Fruit fly (Drosophila melanogaster): Measurements from ENCODE around the gene nuf.

Gene nuf

DNA sequence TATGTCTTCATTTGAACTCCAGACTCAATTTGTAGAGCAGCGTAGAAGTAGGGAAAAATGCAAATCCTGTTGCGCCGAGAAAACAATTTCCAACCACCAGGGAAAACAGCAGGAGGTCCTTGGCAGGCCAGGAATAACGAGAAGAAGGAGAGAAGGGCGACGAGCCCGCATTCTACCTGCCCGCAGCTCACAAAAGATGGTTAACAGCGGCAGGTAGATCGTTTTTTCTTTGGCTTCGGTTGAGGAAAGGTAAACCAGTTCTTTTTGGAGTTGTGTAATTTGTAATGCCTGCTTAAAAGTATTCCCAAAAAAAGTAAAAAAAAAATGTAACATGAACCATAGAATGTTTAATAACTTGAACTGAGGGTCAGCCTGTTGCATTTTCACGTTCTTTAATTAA, 85.5 kb downstream of the nuf start:
- TF ChIP-seq Ets21C (GFP tag; optimal IDR thresholded peaks at IDR 0.05) (no peak), fd59A (GFP tag; optimal IDR thresholded peaks at IDR 0.05) (no peak), CG15336 (GFP tag; IDR thresholded peaks at IDR 0.05) (no peak), CG6792 (GFP tag; optimal IDR thresholded peaks at IDR 0.05) (no peak), CG4318 (GFP tag; optimal IDR thresholded peaks at IDR 0.05) (no peak), eg (GFP tag; IDR thresholded peaks at IDR 0.05) (no peak), dsx (GFP tag; optimal IDR thresholded peaks at IDR 0.05; ENCODE audit: poor library complexity, severe bottlenecking) (no peak), fkh (GFP tag; optimal IDR thresholded peaks at IDR 0.05) (no peak), CG6854 (GFP tag; optimal IDR thresholded peaks at IDR 0.05) (no peak), Hr38 (GFP tag; optimal IDR thresholded peaks at IDR 0.05) (no peak), topi (GFP tag; optimal IDR thresholded peaks at IDR 0.05) (no peak), Blimp-1 (GFP tag; optimal IDR thresholded peaks at IDR 0.05) (no peak)

- TF ChIP-seq Blimp-1 (GFP tag; optimal IDR thresholded peaks at IDR 0.05) (no peak), CG34406 (GFP tag; optimal IDR thresholded peaks at IDR 0.05) (no peak), Sox14 (GFP tag; optimal IDR thresholded peaks at IDR 0.05) (no peak), Eip78C (GFP tag) (no peak)
Measured at dm6 chr3L:14282139-14282538, 91.5 kb downstream of the nuf start.

Measured in whole organism, prepupa.